Worm (Caenorhabditis elegans) whole organism, L4 larva: ENCODE results near the gene mam-6.
A peak's percentile ranks its signal among the peaks of the same experiment; 100 is the strongest.

ENCODE experiments used
- F26F4.8 ChIP-seq: fragments of 200-800 bp; sonication (Bioruptor generic); conservative IDR thresholded peaks from 2 replicates; pipeline ENCODE4 v1.3.6; 2022; ENCODE audit warnings: missing genetic modification characterization, missing compliant biosample characterization
- F44E2.7 ChIP-seq: fragments of 200-800 bp; sonication (Bioruptor generic); IDR thresholded peaks from 2 replicates; pipeline ENCODE4 v2.1.2; 2022; ENCODE audit warnings: missing genetic modification characterization, missing compliant biosample characterization
- F49E8.2 ChIP-seq: sonication (generic microtip); optimal IDR thresholded peaks from 2 replicates; lab custom pipeline; 2016; ENCODE audit warnings: missing compliant biosample characterization, mild to moderate bottlenecking, missing genetic modification characterization, borderline replicate concordance
- R02D3.7 ChIP-seq: fragments of 150-350 bp; sonication (generic microtip); optimal IDR thresholded peaks from 3 replicates; lab custom pipeline; 2014; ENCODE audit warnings: missing biosample characterization, missing genetic modification characterization
- T26A8.4 ChIP-seq: fragments of 200-800 bp; sonication (Bioruptor generic); IDR thresholded peaks from 2 replicates; pipeline ENCODE4 v1.3.6; 2022; ENCODE audit warnings: missing genetic modification characterization, missing compliant biosample characterization
- Y105C5A.15 ChIP-seq: fragments of 200-800 bp; sonication (Bioruptor generic); IDR thresholded peaks from 2 replicates; pipeline ENCODE4 v1.3.6; 2022; ENCODE audit warnings: missing genetic modification characterization, missing compliant biosample characterization
- Y48G9A.11 ChIP-seq: fragments of 200-800 bp; sonication (Bioruptor generic); IDR thresholded peaks from 2 replicates; pipeline ENCODE4 v1.3.6; 2022; ENCODE audit warnings: missing genetic modification reagents, missing genetic modification characterization, missing compliant biosample characterization
- ZK337.2 ChIP-seq: fragments of 200-800 bp; sonication (Bioruptor generic); IDR thresholded peaks from 2 replicates; pipeline ENCODE4 v1.3.6; 2022; ENCODE audit warnings: missing genetic modification reagents, missing genetic modification characterization, missing compliant biosample characterization
- aha-1 ChIP-seq: fragments of 150-350 bp; peaks from one replicate; lab custom pipeline; 2014; ENCODE audit warnings: missing biosample characterization, missing genetic modification characterization
- aly-2 ChIP-seq: sonication (generic microtip); optimal IDR thresholded peaks from 2 replicates; lab custom pipeline; 2018; ENCODE audit warnings: missing biosample characterization, missing genetic modification characterization
- ama-1 ChIP-seq: fragments of 150-350 bp; optimal IDR thresholded peaks from 2 replicates; lab custom pipeline; 2014; ENCODE audit warnings: inconsistent platforms, mixed read lengths
- arid-1 ChIP-seq: fragments of 200-800 bp; sonication (Bioruptor generic); conservative IDR thresholded peaks from 2 replicates; pipeline ENCODE4 v1.3.6; 2022; ENCODE audit warnings: missing genetic modification reagents, missing genetic modification characterization, missing compliant biosample characterization
- ceh-20 ChIP-seq: fragments of 200-800 bp; sonication (Bioruptor generic); IDR thresholded peaks from 2 replicates; pipeline ENCODE4 v1.3.6; 2022; ENCODE audit warnings: missing genetic modification reagents, missing genetic modification characterization, missing compliant biosample characterization
- ceh-28 ChIP-seq: fragments of 150-350 bp; optimal IDR thresholded peaks from 2 replicates; lab custom pipeline; 2014; ENCODE audit warnings: missing biosample characterization, missing genetic modification reagents, missing genetic modification characterization
- ceh-44 ChIP-seq: fragments of 200-800 bp; sonication (Bioruptor generic); IDR thresholded peaks from 2 replicates; pipeline ENCODE4 v1.3.6; 2022; ENCODE audit warnings: missing genetic modification reagents, missing genetic modification characterization, missing compliant biosample characterization
- daf-16 ChIP-seq, 3 experiments: sonication (generic microtip); optimal IDR thresholded peaks; 2 replicates each; lab custom pipeline; 2016 to 2017; ENCODE audit warnings: missing genetic modification characterization in 3 of 3, missing genetic modification reagents in 3 of 3, mild to moderate bottlenecking in 2 of 3, missing compliant biosample characterization in 2 of 3, missing biosample characterization in 1 of 3, moderate library complexity in 1 of 3
- daf-8 ChIP-seq: fragments of 200-800 bp; sonication (Bioruptor generic); IDR thresholded peaks from 2 replicates; pipeline ENCODE4 v1.3.6; 2022; ENCODE audit warnings: missing genetic modification characterization, missing compliant biosample characterization
- dpl-1 ChIP-seq: fragments of 150-350 bp; optimal IDR thresholded peaks from 2 replicates; lab custom pipeline; 2014; ENCODE audit warnings: missing biosample characterization, missing genetic modification reagents, missing genetic modification characterization
- dve-1 ChIP-seq: sonication (generic microtip); optimal IDR thresholded peaks from 2 replicates; lab custom pipeline; 2017; ENCODE audit warnings: antibody characterized with exemption, mild to moderate bottlenecking, missing genetic modification characterization, missing compliant biosample characterization; ENCODE audit not compliant: insufficient read depth
- egl-43 ChIP-seq: fragments of 200-800 bp; sonication (Bioruptor generic); IDR thresholded peaks from 2 replicates; pipeline ENCODE4 v1.3.6; 2022; ENCODE audit warnings: missing genetic modification reagents, missing genetic modification characterization, missing compliant biosample characterization
- fkh-10 ChIP-seq: fragments of 150-350 bp; optimal IDR thresholded peaks from 2 replicates; lab custom pipeline; 2014; ENCODE audit warnings: missing biosample characterization, missing genetic modification reagents, missing genetic modification characterization
- fos-1 ChIP-seq: fragments of 150-350 bp; optimal IDR thresholded peaks from 2 replicates; lab custom pipeline; 2014; ENCODE audit warnings: missing biosample characterization, missing genetic modification characterization
- gei-8 ChIP-seq: fragments of 200-800 bp; sonication (Bioruptor generic); optimal IDR thresholded peaks from 2 replicates; lab custom pipeline; 2018; ENCODE audit warnings: mild to moderate bottlenecking, missing genetic modification characterization, missing compliant biosample characterization
- hlh-30 ChIP-seq: sonication (generic microtip); optimal IDR thresholded peaks from 2 replicates; lab custom pipeline; 2017; ENCODE audit warnings: antibody characterized with exemption, mild to moderate bottlenecking, missing genetic modification characterization, missing compliant biosample characterization; ENCODE audit not compliant: insufficient read depth
- hmg-1.1 ChIP-seq: fragments of 200-800 bp; sonication (Bioruptor generic); IDR thresholded peaks from 2 replicates; pipeline ENCODE4 v1.3.6; 2022; ENCODE audit warnings: missing genetic modification reagents, missing genetic modification characterization, missing compliant biosample characterization
- jun-1 ChIP-seq: fragments of 150-350 bp; optimal IDR thresholded peaks from 2 replicates; lab custom pipeline; 2014; ENCODE audit warnings: missing biosample characterization, missing genetic modification reagents, missing genetic modification characterization
- lin-13 ChIP-seq: fragments of 150-350 bp; optimal IDR thresholded peaks from 2 replicates; lab custom pipeline; 2014; ENCODE audit warnings: missing biosample characterization, missing genetic modification reagents, missing genetic modification characterization
- lin-38 ChIP-seq: fragments of 200-800 bp; sonication (Bioruptor generic); IDR thresholded peaks from 2 replicates; pipeline ENCODE4 v1.3.6; 2022; ENCODE audit warnings: missing genetic modification reagents, missing genetic modification characterization, missing compliant biosample characterization
- lir-3 ChIP-seq: sonication (generic microtip); optimal IDR thresholded peaks from 2 replicates; lab custom pipeline; 2016; ENCODE audit warnings: mild to moderate bottlenecking, missing genetic modification characterization, missing compliant biosample characterization
- lsy-2 ChIP-seq, 2 experiments: fragments of 150-350 bp in 1 of 2; sonication (generic microtip) in 1 of 2; optimal IDR thresholded peaks; 2 replicates each; lab custom pipeline; 2014 to 2017; ENCODE audit warnings: missing biosample characterization in 2 of 2, missing genetic modification characterization in 2 of 2
- madf-5 ChIP-seq, 2 experiments: fragments of 200-800 bp; sonication (Bioruptor generic); IDR thresholded peaks; 2 replicates each; pipeline ENCODE4 v1.3.6; 2022; ENCODE audit warnings: missing compliant biosample characterization in 2 of 2, missing genetic modification characterization in 2 of 2
- mdt-29 ChIP-seq: fragments of 200-800 bp; sonication (Bioruptor generic); IDR thresholded peaks from 2 replicates; pipeline ENCODE4 v1.3.6; 2022; ENCODE audit warnings: missing genetic modification reagents, missing genetic modification characterization, missing compliant biosample characterization
- mes-2 ChIP-seq: sonication (generic microtip); optimal IDR thresholded peaks from 2 replicates; lab custom pipeline; 2016; ENCODE audit warnings: missing genotype, mild to moderate bottlenecking, missing genetic modification characterization, missing compliant biosample characterization; ENCODE audit not compliant: poor library complexity, severe bottlenecking
- mxl-2 ChIP-seq: fragments of 200-800 bp; sonication (Bioruptor generic); conservative IDR thresholded peaks from 2 replicates; pipeline ENCODE4 v1.3.6; 2022; ENCODE audit warnings: missing genetic modification reagents, missing genetic modification characterization, missing compliant biosample characterization
- mxl-3 ChIP-seq: fragments of 200-800 bp; sonication (Bioruptor generic); optimal IDR thresholded peaks from 2 replicates; lab custom pipeline; 2018; ENCODE audit warnings: mild to moderate bottlenecking, missing genetic modification characterization, missing compliant biosample characterization
- nhr-10 ChIP-seq: fragments of 150-350 bp; optimal IDR thresholded peaks from 2 replicates; lab custom pipeline; 2014; ENCODE audit warnings: missing biosample characterization, missing genetic modification characterization
- nhr-102 ChIP-seq: sonication (generic microtip); optimal IDR thresholded peaks from 2 replicates; lab custom pipeline; 2016; ENCODE audit warnings: mild to moderate bottlenecking, missing genetic modification characterization, moderate library complexity, missing compliant biosample characterization
- nhr-111 ChIP-seq: fragments of 200-800 bp; sonication (Bioruptor generic); optimal IDR thresholded peaks from 2 replicates; lab custom pipeline; 2018; ENCODE audit warnings: mild to moderate bottlenecking, missing genetic modification characterization, missing compliant biosample characterization
- nhr-237 ChIP-seq: sonication (generic microtip); optimal IDR thresholded peaks from 2 replicates; lab custom pipeline; 2017; ENCODE audit warnings: missing biosample characterization, missing genetic modification characterization
- nhr-42 ChIP-seq: fragments of 200-800 bp; sonication (Bioruptor generic); IDR thresholded peaks from 2 replicates; pipeline ENCODE4 v1.3.6; 2022; ENCODE audit warnings: missing genetic modification characterization, missing compliant biosample characterization
- nhr-6 ChIP-seq: fragments of 150-350 bp; optimal IDR thresholded peaks from 2 replicates; lab custom pipeline; 2014; ENCODE audit warnings: missing biosample characterization, missing genetic modification characterization
- php-3 ChIP-seq: fragments of 200-800 bp; sonication (Bioruptor generic); IDR thresholded peaks from 2 replicates; pipeline ENCODE4 v1.3.6; 2022; ENCODE audit warnings: missing genetic modification reagents, missing genetic modification characterization, missing compliant biosample characterization
- pqm-1 ChIP-seq: sonication (generic microtip); optimal IDR thresholded peaks from 2 replicates; lab custom pipeline; 2017; ENCODE audit warnings: missing biosample characterization, missing genetic modification characterization
- rbr-2 ChIP-seq: sonication (generic microtip); optimal IDR thresholded peaks from 2 replicates; lab custom pipeline; 2016; ENCODE audit warnings: missing genotype, missing genetic modification characterization, missing compliant biosample characterization
- sdz-12 ChIP-seq: fragments of 200-800 bp; sonication (Bioruptor generic); optimal IDR thresholded peaks from 2 replicates; lab custom pipeline; 2018; ENCODE audit warnings: mild to moderate bottlenecking, missing genetic modification characterization, missing compliant biosample characterization
- snpc-1.2 ChIP-seq: fragments of 200-800 bp; sonication (Bioruptor generic); IDR thresholded peaks from 2 replicates; pipeline ENCODE4 v1.3.6; 2022; ENCODE audit warnings: missing genetic modification reagents, missing genetic modification characterization, missing compliant biosample characterization
- spr-1 ChIP-seq: sonication (generic microtip); optimal IDR thresholded peaks from 2 replicates; lab custom pipeline; 2016; ENCODE audit warnings: mild to moderate bottlenecking, missing genetic modification characterization, missing compliant biosample characterization
- unc-62 ChIP-seq, 3 experiments: fragments of 150-350 bp in 1 of 3; sonication (generic microtip); optimal IDR thresholded peaks in 2 of 3; peaks in 1 of 3; 1 replicate in 1 of 3; 2 replicates in 2 of 3; lab custom pipeline; 2014 to 2017; ENCODE audit warnings: missing biosample characterization in 3 of 3, missing genetic modification characterization in 3 of 3, missing genetic modification reagents in 3 of 3, missing genotype in 1 of 3
- zfp-3 ChIP-seq: fragments of 200-800 bp; sonication (Bioruptor generic); conservative IDR thresholded peaks from 2 replicates; pipeline ENCODE4 v1.3.6; 2022; ENCODE audit warnings: missing genetic modification reagents, missing genetic modification characterization, missing compliant biosample characterization
- zip-2 ChIP-seq: fragments of 150-350 bp; optimal IDR thresholded peaks from 2 replicates; lab custom pipeline; 2014; ENCODE audit warnings: missing biosample characterization, missing genetic modification characterization

Gene mam-6

ce11 chrX:15100369-15100963, 31.3 kb upstream of the mam-6 start, which contains the start of gene dhhc-1 (continued):
- TF ChIP-seq lsy-2 (tag; optimal IDR thresholded peaks at IDR 0.05; lab: Kevin White, UChicago): peak in 1 of 2 experiments; percentile 23
- no peak for TF ChIP-seq ZK337.2
- no peak for TF ChIP-seq nhr-10 (tag; lab: Kevin White, UChicago)
- no peak for TF ChIP-seq daf-8 (GFP tag; lab: Robert Waterston, UW)
- no peak for TF ChIP-seq nhr-42 (GFP tag; lab: Robert Waterston, UW)
- TF ChIP-seq php-3 (GFP tag; lab: Robert Waterston, UW): no peak
- TF ChIP-seq aly-2: no peak
- peak; percentile 58 for TF ChIP-seq aha-1 (tag; lab: Kevin White, UChicago)
- no peak for TF ChIP-seq spr-1
- TF ChIP-seq lir-3: no peak
- no peak for TF ChIP-seq lin-13
- no peak for TF ChIP-seq ceh-28
- TF ChIP-seq nhr-102 (tag; lab: Kevin White, UChicago): no peak
- no peak for TF ChIP-seq sdz-12
- TF ChIP-seq madf-5 (GFP tag; IDR thresholded peaks at IDR 0.05; lab: Robert Waterston, UW): no peak
- no peak for TF ChIP-seq fkh-10 (GFP tag; lab: Kevin White, UChicago)
- no peak for TF ChIP-seq Y48G9A.11 (GFP tag; lab: Robert Waterston, UW)
- TF ChIP-seq hlh-30 (tag; lab: Kevin White, UChicago): peak; percentile 33
- no peak for TF ChIP-seq ama-1 (lab: Kevin White, UChicago)
- TF ChIP-seq jun-1 (tag; lab: Kevin White, UChicago): no peak
- no peak for TF ChIP-seq nhr-111 (GFP tag; lab: Kevin White, UChicago)
- TF ChIP-seq snpc-1.2 (GFP tag; lab: Robert Waterston, UW): no peak
- peak; percentile 42 for TF ChIP-seq rbr-2 (tag; lab: Kevin White, UChicago)
- TF ChIP-seq pqm-1 (tag; lab: Kevin White, UChicago): peak; percentile 48
- TF ChIP-seq fos-1: no peak
- no peak for TF ChIP-seq dve-1
- 0 out of 2 replicates have a peak, but pooled peaks have one; percentile 3 for TF ChIP-seq egl-43 (GFP tag; lab: Robert Waterston, UW)
- TF ChIP-seq hmg-1.1 (GFP tag; lab: Robert Waterston, UW): peak; percentile 80
- no peak for TF ChIP-seq mdt-29 (GFP tag; lab: Robert Waterston, UW)
- TF ChIP-seq zip-2 (tag; lab: Kevin White, UChicago): no peak
- peak; percentile 33 for TF ChIP-seq mxl-3 (GFP tag; lab: Kevin White, UChicago)
- TF ChIP-seq T26A8.4 (GFP tag; lab: Robert Waterston, UW): no peak
- TF ChIP-seq F49E8.2: no peak
- TF ChIP-seq zfp-3 (GFP tag; lab: Robert Waterston, UW): no peak
- no peak for TF ChIP-seq lin-38 (GFP tag; lab: Robert Waterston, UW)
- no peak for TF ChIP-seq F44E2.7 (GFP tag; lab: Robert Waterston, UW)
- no peak for TF ChIP-seq nhr-237 (tag; lab: Kevin White, UChicago)
- TF ChIP-seq daf-16 (GFP tag; optimal IDR thresholded peaks at IDR 0.05; lab: Kevin White, UChicago): peak in 1 of 2 experiments; percentile 16
- peak; percentile 31 for TF ChIP-seq daf-16 (tag; optimal IDR thresholded peaks at IDR 0.05; lab: Kevin White, UChicago)
- TF ChIP-seq F26F4.8 (GFP tag; lab: Robert Waterston, UW): no peak
- no peak for TF ChIP-seq Y105C5A.15
- TF ChIP-seq arid-1: no peak
- peak in 1 of 2 experiments; percentile 75 for TF ChIP-seq unc-62 (GFP tag; optimal IDR thresholded peaks at IDR 0.05 in 1 of 2; lab: Kevin White, UChicago)
- TF ChIP-seq unc-62 (tag; optimal IDR thresholded peaks at IDR 0.05; lab: Kevin White, UChicago): no peak
- TF ChIP-seq R02D3.7 (tag; lab: Kevin White, UChicago): no peak
- no peak for TF ChIP-seq ceh-20 (GFP tag; lab: Robert Waterston, UW)
- TF ChIP-seq gei-8 (GFP tag; lab: Kevin White, UChicago): no peak
- peak; percentile 10 for TF ChIP-seq nhr-6 (tag; lab: Kevin White, UChicago)
- TF ChIP-seq ceh-44 (GFP tag; lab: Robert Waterston, UW): no peak
- TF ChIP-seq mxl-2 (GFP tag; lab: Robert Waterston, UW): no peak
- peak; percentile 49 for TF ChIP-seq mes-2 (tag; lab: Kevin White, UChicago)
- no peak for TF ChIP-seq dpl-1 (GFP tag; lab: Kevin White, UChicago)
